Worm (Caenorhabditis elegans) whole organism, L1 larva: ENCODE measurements around the gene T04C12.11.

ENCODE experiments used
- grh-1 ChIP-seq: fragments of 200-800 bp; sonication (Bioruptor generic); IDR thresholded peaks from 2 replicates; pipeline ENCODE4 v1.3.6; 2022; ENCODE audit warnings: missing genetic modification reagents, missing genetic modification characterization, missing compliant biosample characterization
- nhr-76 ChIP-seq: sonication (generic microtip); optimal IDR thresholded peaks from 2 replicates; lab custom pipeline; 2017; ENCODE audit warnings: missing biosample characterization, missing genetic modification characterization
- ztf-11 ChIP-seq, 2 experiments: sonication (generic microtip); optimal IDR thresholded peaks; 2 replicates each; lab custom pipeline; 2016 to 2017; ENCODE audit warnings: missing genetic modification characterization in 2 of 2, missing biosample characterization in 1 of 2, missing compliant biosample characterization in 1 of 2

DNA sequence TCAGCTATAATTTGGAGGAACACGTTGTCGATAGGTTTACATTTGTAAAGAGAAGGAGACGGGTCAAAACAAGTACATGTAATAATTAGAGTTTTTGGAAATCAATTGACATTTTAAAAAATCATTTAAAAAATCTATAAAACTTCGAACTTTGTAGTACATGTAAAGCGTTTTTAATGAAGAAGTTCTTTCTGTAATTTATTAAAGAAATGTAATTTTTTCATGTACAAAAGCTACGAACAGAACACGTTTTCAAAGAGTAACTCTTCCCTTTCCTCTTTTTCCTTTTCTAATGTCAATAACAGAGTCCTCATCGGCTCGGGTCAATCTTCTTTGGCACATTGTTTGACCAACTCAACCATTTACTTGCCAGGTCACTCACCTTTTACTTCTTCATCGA is 16.3 kb downstream of the T04C12.11 start, which contains the start of gene C45B11.6:
- TF ChIP-seq grh-1 (GFP tag; lab: Robert Waterston, UW) (no peak), ztf-11 (tag; optimal IDR thresholded peaks at IDR 0.05; lab: Kevin White, UChicago) (no peak), nhr-76 (tag; lab: Kevin White, UChicago) (no peak)
